Worm (Caenorhabditis elegans): Measurements from ENCODE around the gene Y75B12B.1.

- TF ChIP-seq W03F9.2 (tag; optimal IDR thresholded peaks at IDR 0.05) (no peak), him-1 (tag; optimal IDR thresholded peaks at IDR 0.05) (no peak)
Observed at ce11 chrV:15226206-15226605, 41.7 kb downstream of the Y75B12B.1 start.

Data from whole organism, L4/young adult.